Fruit fly (Drosophila melanogaster): ENCODE measurements around the gene hoip.

Gene hoip

dm6 chr2L:9660516-9660920 is 39.1 kb upstream of the hoip start (continued):
- TF ChIP-seq nau (GFP tag; optimal IDR thresholded peaks at IDR 0.05) = peak; percentile 69
- TF ChIP-seq bigmax (GFP tag; optimal IDR thresholded peaks at IDR 0.05) = no peak
- TF ChIP-seq CG33213 (GFP tag; optimal IDR thresholded peaks at IDR 0.05) = no peak
- peak; percentile 26 for TF ChIP-seq eyg (GFP tag; optimal IDR thresholded peaks at IDR 0.05)
- TF ChIP-seq CG6791 (GFP tag; IDR thresholded peaks at IDR 0.05; ENCODE audit: partially characterized antibody) = no peak
- no peak for TF ChIP-seq Vsx1 (GFP tag; optimal IDR thresholded peaks at IDR 0.05)
- no peak for TF ChIP-seq cas (GFP tag; IDR thresholded peaks at IDR 0.05)
- peak; percentile 72 for TF ChIP-seq CG3847 (GFP tag; IDR thresholded peaks at IDR 0.05)
- TF ChIP-seq ewg (GFP tag; optimal IDR thresholded peaks at IDR 0.05) = peak; percentile 82
- peak; percentile 65 for TF ChIP-seq B-H2 (GFP tag; optimal IDR thresholded peaks at IDR 0.05)
- no peak for TF ChIP-seq CG2712 (tag; optimal IDR thresholded peaks at IDR 0.05)
- no peak for TF ChIP-seq dmrt11E (tag; optimal IDR thresholded peaks at IDR 0.05)
- no peak for TF ChIP-seq CG4360 (GFP tag; IDR thresholded peaks at IDR 0.05)
- TF ChIP-seq vfl (GFP tag; optimal IDR thresholded peaks at IDR 0.05) = peak; percentile 39
- peak; percentile 31 for TF ChIP-seq CG11723 (GFP tag; optimal IDR thresholded peaks at IDR 0.05)
- TF ChIP-seq dan (GFP tag; IDR thresholded peaks at IDR 0.05) = no peak
- TF ChIP-seq eve (GFP tag; optimal IDR thresholded peaks at IDR 0.05) = no peak
- no peak for TF ChIP-seq CG2116 (GFP tag; optimal IDR thresholded peaks at IDR 0.05)
- no peak for TF ChIP-seq CG14965 (GFP tag; optimal IDR thresholded peaks at IDR 0.05; ENCODE audit: borderline replicate concordance)
- peak; percentile 38 for TF ChIP-seq CG12104 (GFP tag; optimal IDR thresholded peaks at IDR 0.05)
- TF ChIP-seq pnt (GFP tag; optimal IDR thresholded peaks at IDR 0.05) = peak; percentile 18
- TF ChIP-seq Tbp (GFP tag; optimal IDR thresholded peaks at IDR 0.05) = no peak
- peak; percentile 75 for TF ChIP-seq CG8924 (tag; optimal IDR thresholded peaks at IDR 0.05)
- peak; percentile 57 for TF ChIP-seq Xbp1 (GFP tag; optimal IDR thresholded peaks at IDR 0.05)
- peak; percentile 66 for TF ChIP-seq CG12299 (tag; optimal IDR thresholded peaks at IDR 0.05)
- no peak for TF ChIP-seq Dref (GFP tag; IDR thresholded peaks at IDR 0.05)
- TF ChIP-seq CG16813 (GFP tag; IDR thresholded peaks at IDR 0.05; ENCODE audit: partially characterized antibody) = no peak
- TF ChIP-seq org-1 (GFP tag; optimal IDR thresholded peaks at IDR 0.05) = peak; percentile 79
- peak; percentile 52; the same call in 1 of the 2 replicates for TF ChIP-seq gsb (GFP tag; IDR thresholded peaks at IDR 0.05)
- no peak for TF ChIP-seq tup (GFP tag; optimal IDR thresholded peaks at IDR 0.05)
- TF ChIP-seq gsb-n (tag; optimal IDR thresholded peaks at IDR 0.05) = no peak
- TF ChIP-seq CG11247 (GFP tag; IDR thresholded peaks at IDR 0.05) = peak; percentile 46
- TF ChIP-seq CG12769 (tag; optimal IDR thresholded peaks at IDR 0.05) = no peak
- TF ChIP-seq MTF-1 (GFP tag; optimal IDR thresholded peaks at IDR 0.05; ENCODE audit: borderline replicate concordance) = no peak
- peak; percentile 36; the same call in 1 of the 2 replicates for TF ChIP-seq ssp (GFP tag; IDR thresholded peaks at IDR 0.05)
- peak; percentile 56; the same call in 2 of the 3 replicates for TF ChIP-seq CG14050 (GFP tag; IDR thresholded peaks at IDR 0.05)
- no peak for TF ChIP-seq CG2129 (GFP tag; IDR thresholded peaks at IDR 0.05; ENCODE audit: partially characterized antibody)
- peak; percentile 43 for TF ChIP-seq exex (tag; optimal IDR thresholded peaks at IDR 0.05)
- TF ChIP-seq Rfx (GFP tag; IDR thresholded peaks at IDR 0.05) = peak; percentile 72
- TF ChIP-seq CG6854 (GFP tag; optimal IDR thresholded peaks at IDR 0.05) = peak; percentile 89
- peak; percentile 68 for TF ChIP-seq CG9437 (GFP tag; optimal IDR thresholded peaks at IDR 0.05)
- peak; percentile 41 for TF ChIP-seq Nf-YB (GFP tag; optimal IDR thresholded peaks at IDR 0.05)
- peak; percentile 62; the same call in 1 of the 3 replicates for TF ChIP-seq ase (GFP tag; IDR thresholded peaks at IDR 0.05)
- peak; percentile 81 for TF ChIP-seq CG32532 (GFP tag; IDR thresholded peaks at IDR 0.05)
- TF ChIP-seq Xrp1 (GFP tag; IDR thresholded peaks at IDR 0.05) = peak; percentile 57; the same call in 1 of the 2 replicates
- TF ChIP-seq CG3065 (GFP tag; optimal IDR thresholded peaks at IDR 0.05) = no peak
- TF ChIP-seq danr (GFP tag; IDR thresholded peaks at IDR 0.05) = 0 out of 2 replicates have a peak, but pooled peaks have one; percentile 21
- TF ChIP-seq mirr (GFP tag; optimal IDR thresholded peaks at IDR 0.05) = no peak
- TF ChIP-seq chn (GFP tag; optimal IDR thresholded peaks at IDR 0.05) = no peak
- TF ChIP-seq Mes4 (GFP tag; optimal IDR thresholded peaks at IDR 0.05) = peak; percentile 15
- TF ChIP-seq sima (GFP tag; optimal IDR thresholded peaks at IDR 0.05) = no peak

All from whole organism, embryonic.